Worm (Caenorhabditis elegans) whole organism, L1 larva: ENCODE results near the gene F19B10.10.

Source experiments
- egl-27 ChIP-seq, 2 experiments: fragments of 150-350 bp in 1 of 2; sonication (generic microtip); optimal IDR thresholded peaks; 3 replicates each; lab custom pipeline; 2017 to 2018; ENCODE audit warnings: missing biosample characterization in 2 of 2, missing genetic modification characterization in 2 of 2, missing genetic modification reagents in 2 of 2
- elt-3 ChIP-seq, 6 experiments: fragments of 150-350 bp in 1 of 6; sonication (generic microtip); optimal IDR thresholded peaks; 2 replicates each; lab custom pipeline; 2017 to 2018; ENCODE audit warnings: missing biosample characterization in 6 of 6, missing genetic modification characterization in 6 of 6, inconsistent platforms in 1 of 6
- fos-1 ChIP-seq: fragments of 150-350 bp; optimal IDR thresholded peaks from 2 replicates; lab custom pipeline; 2014; ENCODE audit warnings: missing biosample characterization, missing genetic modification characterization
- isw-1 ChIP-seq: fragments of 200-800 bp; sonication (Bioruptor generic); IDR thresholded peaks from 2 replicates; pipeline ENCODE4 v1.3.6; 2022; ENCODE audit warnings: missing genetic modification characterization, missing compliant biosample characterization
- jun-1 ChIP-seq: fragments of 150-350 bp; optimal IDR thresholded peaks from 2 replicates; lab custom pipeline; 2014; ENCODE audit warnings: missing biosample characterization, missing genetic modification reagents, missing genetic modification characterization
- lin-13 ChIP-seq: fragments of 150-350 bp; optimal IDR thresholded peaks from 2 replicates; lab custom pipeline; 2014; ENCODE audit warnings: missing biosample characterization, missing genetic modification reagents, missing genetic modification characterization
- lin-15B ChIP-seq: fragments of 150-350 bp; sonication (generic microtip); optimal IDR thresholded peaks from 3 replicates; lab custom pipeline; 2014; ENCODE audit warnings: missing biosample characterization, missing genetic modification characterization
- lsy-2 ChIP-seq, 2 experiments: fragments of 150-350 bp; optimal IDR thresholded peaks; 2 replicates each; lab custom pipeline; 2014; ENCODE audit warnings: missing biosample characterization in 2 of 2, missing genetic modification characterization in 2 of 2
- nhr-11 ChIP-seq: fragments of 150-350 bp; optimal IDR thresholded peaks from 2 replicates; lab custom pipeline; 2014; ENCODE audit warnings: missing biosample characterization, missing genetic modification characterization
- rnt-1 ChIP-seq: sonication (generic microtip); optimal IDR thresholded peaks from 2 replicates; lab custom pipeline; 2016; ENCODE audit warnings: mild to moderate bottlenecking, missing genetic modification characterization, moderate library complexity, missing compliant biosample characterization
- sox-4 ChIP-seq: sonication (generic microtip); optimal IDR thresholded peaks from 2 replicates; lab custom pipeline; 2016; ENCODE audit warnings: missing genetic modification characterization, missing compliant biosample characterization
- tbx-2 ChIP-seq: sonication (generic microtip); optimal IDR thresholded peaks from 2 replicates; lab custom pipeline; 2016; ENCODE audit warnings: missing genetic modification characterization, missing compliant biosample characterization
- unc-130 ChIP-seq: fragments of 150-350 bp; optimal IDR thresholded peaks from 2 replicates; lab custom pipeline; 2017; ENCODE audit warnings: missing biosample characterization, missing genetic modification characterization, inconsistent platforms
- unc-62 ChIP-seq: fragments of 150-350 bp; optimal IDR thresholded peaks from 2 replicates; lab custom pipeline; 2014; ENCODE audit warnings: missing biosample characterization, missing genetic modification reagents, missing genetic modification characterization

DNA sequence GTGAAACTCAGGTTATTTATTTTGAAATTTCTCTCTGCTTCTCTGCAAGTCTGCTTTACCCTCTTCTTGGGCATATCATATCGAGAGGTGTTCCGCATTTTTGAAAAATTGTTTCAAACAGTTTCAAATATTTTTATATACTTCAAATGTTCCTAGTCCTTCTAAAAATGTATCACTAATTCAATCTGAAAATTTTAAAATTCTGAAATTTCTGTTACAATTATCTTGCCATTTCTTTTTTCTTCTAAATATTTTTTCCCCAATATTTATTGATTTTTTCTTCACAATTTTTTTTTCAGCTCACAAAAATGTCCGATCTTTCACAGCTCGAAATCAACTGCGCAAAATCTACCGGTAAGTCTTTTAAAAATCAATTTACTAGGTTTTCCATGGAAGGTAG is 21.4 kb downstream of the F19B10.10 start, which contains the start of gene F19B10.4:
- TF ChIP-seq lin-13 (GFP tag; lab: Kevin White, UChicago) = no peak
- no peak for TF ChIP-seq unc-130 (tag; lab: Kevin White, UChicago)
- TF ChIP-seq isw-1 (GFP tag; lab: Robert Waterston, UW) = no peak
- TF ChIP-seq tbx-2 (tag; lab: Kevin White, UChicago) = no peak
- TF ChIP-seq nhr-11 (tag; lab: Kevin White, UChicago) = no peak
- TF ChIP-seq fos-1 (tag; lab: Kevin White, UChicago) = no peak
- TF ChIP-seq lin-15B = no peak
- TF ChIP-seq lsy-2 (tag; optimal IDR thresholded peaks at IDR 0.05; lab: Kevin White, UChicago) = no peak
- TF ChIP-seq sox-4 (tag; lab: Kevin White, UChicago) = no peak
- TF ChIP-seq rnt-1 (tag; lab: Kevin White, UChicago) = no peak
- no peak for TF ChIP-seq unc-62 (GFP tag; lab: Kevin White, UChicago)
- TF ChIP-seq jun-1 (tag; lab: Kevin White, UChicago) = no peak
- no peak for TF ChIP-seq elt-3 (tag; optimal IDR thresholded peaks at IDR 0.05; lab: Kevin White, UChicago)
- TF ChIP-seq egl-27 (tag; optimal IDR thresholded peaks at IDR 0.05; lab: Kevin White, UChicago) = no peak
